Worm (Caenorhabditis elegans) whole organism, midembryonic: ENCODE measurements around the gene C13A10.1.

Experiments
- T22C8.4 ChIP-seq: fragments of 200-800 bp; sonication (Bioruptor generic); IDR thresholded peaks from 2 replicates; pipeline ENCODE4 v1.3.6; 2022; ENCODE audit warnings: missing genetic modification characterization, missing compliant biosample characterization
- cog-1 ChIP-seq: sonication (generic microtip); optimal IDR thresholded peaks from 2 replicates; lab custom pipeline; 2016; ENCODE audit warnings: missing genetic modification characterization, missing compliant biosample characterization
- flt-1 ChIP-seq: fragments of 200-800 bp; sonication (Bioruptor generic); IDR thresholded peaks from 2 replicates; pipeline ENCODE4 v1.3.6; 2022; ENCODE audit warnings: missing genetic modification characterization, missing compliant biosample characterization
- klf-2 ChIP-seq: fragments of 200-800 bp; sonication (Bioruptor generic); conservative IDR thresholded peaks from 2 replicates; pipeline ENCODE4 v1.3.6; 2022; ENCODE audit warnings: missing genetic modification reagents, missing genetic modification characterization, missing compliant biosample characterization
- med-1 ChIP-seq: sonication (generic microtip); optimal IDR thresholded peaks from 2 replicates; lab custom pipeline; 2017; ENCODE audit warnings: missing genetic modification characterization, mild to moderate bottlenecking, missing compliant biosample characterization, antibody characterized with exemption, missing genetic modification reagents; ENCODE audit not compliant: insufficient read depth
- ref-1 ChIP-seq: fragments of 200-800 bp; sonication (Bioruptor generic); conservative IDR thresholded peaks from 2 replicates; pipeline ENCODE4 v1.3.6; 2022; ENCODE audit warnings: missing genetic modification reagents, missing genetic modification characterization, missing compliant biosample characterization
- tab-1 ChIP-seq: fragments of 200-800 bp; sonication (Bioruptor generic); IDR thresholded peaks from 2 replicates; pipeline ENCODE4 v1.3.6; 2022; ENCODE audit warnings: missing genetic modification characterization, missing compliant biosample characterization
- ztf-23 ChIP-seq: fragments of 200-800 bp; sonication (Bioruptor generic); IDR thresholded peaks from 2 replicates; pipeline ENCODE4 v1.3.6; 2022; ENCODE audit warnings: missing genetic modification reagents, missing genetic modification characterization, missing compliant biosample characterization
- ztf-29 ChIP-seq: fragments of 200-800 bp; sonication (Bioruptor generic); IDR thresholded peaks from 2 replicates; pipeline ENCODE4 v1.3.6; 2022; ENCODE audit warnings: missing genetic modification reagents, missing genetic modification characterization, missing compliant biosample characterization

The C13A10.1 gene

DNA sequence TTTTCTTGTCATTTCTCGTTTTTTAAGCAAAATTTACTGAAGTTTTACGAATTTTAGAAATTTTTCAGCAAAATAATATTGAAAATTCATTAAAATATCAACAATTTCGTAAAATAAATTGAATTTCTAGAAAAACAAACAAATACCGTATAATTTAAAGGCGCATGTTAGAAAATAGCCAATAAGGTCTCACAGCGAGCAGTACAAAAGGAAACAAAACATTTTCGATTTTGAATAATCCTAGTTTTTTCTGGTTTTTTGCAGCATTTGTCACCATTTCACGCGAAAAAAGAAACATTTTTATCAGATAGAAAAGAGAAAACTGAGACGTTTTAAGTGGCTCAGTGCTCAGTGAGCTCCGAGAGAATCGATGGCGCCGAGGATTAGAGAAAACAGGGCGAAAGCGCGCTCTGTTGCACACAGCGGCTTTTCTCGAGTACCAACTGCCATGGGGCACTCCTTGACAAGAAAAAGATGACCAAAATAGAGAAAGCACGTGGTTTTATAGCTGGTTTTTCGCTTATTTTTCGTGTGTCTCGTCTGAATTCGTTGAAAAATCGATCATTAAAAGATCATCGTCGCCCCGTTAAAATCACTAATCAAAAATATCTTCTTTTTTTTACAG lies 45.4 kb downstream of the C13A10.1 start, which contains the start of the genes alh-6 and fcho-1:
Gene alh-6 (minus strand): TSS at position 242 of the 625 bp plus-strand sequence.
Gene fcho-1 (plus strand): TSS at position 624 of the 625 bp plus-strand sequence.
- TF ChIP-seq med-1 (GFP tag; lab: Kevin White, UChicago) (no peak), klf-2 (GFP tag; lab: Robert Waterston, UW) (no peak), ref-1 (GFP tag; lab: Robert Waterston, UW) (no peak), flt-1 (GFP tag; lab: Robert Waterston, UW) (no peak), ztf-29 (GFP tag; lab: Robert Waterston, UW) (no peak), T22C8.4 (no peak), cog-1 (tag; lab: Kevin White, UChicago) (no peak), ztf-23 (GFP tag; lab: Robert Waterston, UW) (no peak), tab-1 (GFP tag; lab: Robert Waterston, UW) (no peak)

ce11 chrII:1306550-1306949 lies 48.9 kb downstream of the C13A10.1 start:
- no peak for TF ChIP-seq cog-1 (tag; lab: Kevin White, UChicago)
- TF ChIP-seq med-1 (GFP tag; lab: Kevin White, UChicago), result no peak
- TF ChIP-seq klf-2 (GFP tag; lab: Robert Waterston, UW), result no peak
- TF ChIP-seq ztf-23 (GFP tag; lab: Robert Waterston, UW), result no peak
- TF ChIP-seq flt-1 (GFP tag; lab: Robert Waterston, UW), result no peak
- no peak for TF ChIP-seq tab-1 (GFP tag; lab: Robert Waterston, UW)
- TF ChIP-seq ref-1 (GFP tag; lab: Robert Waterston, UW), result no peak
- no peak for TF ChIP-seq T22C8.4
- TF ChIP-seq ztf-29 (GFP tag; lab: Robert Waterston, UW), result no peak

DNA sequence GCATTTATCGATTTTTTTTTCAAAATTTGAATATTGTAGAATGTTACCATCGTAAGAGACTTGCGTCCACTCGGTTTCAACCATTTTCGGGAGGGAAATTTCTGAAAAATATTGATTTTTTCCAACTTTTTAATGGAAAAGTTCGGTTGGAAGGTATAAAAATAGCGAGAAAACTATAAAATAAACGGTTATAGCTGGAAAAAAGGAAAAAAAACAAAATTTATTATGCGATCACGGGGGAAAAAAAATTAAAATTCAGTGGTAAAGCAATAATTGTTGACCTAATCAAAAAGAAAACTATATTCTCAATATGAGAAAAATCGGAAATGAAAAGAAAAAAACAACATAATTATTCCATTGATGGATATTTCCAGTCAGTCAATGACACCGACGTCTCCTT lies 49.4 kb downstream of the C13A10.1 start, which contains the start of gene emc-2:
Gene emc-2 (minus strand): TSS at position 101 of the 400 bp plus-strand sequence.
- TF ChIP-seq tab-1 (GFP tag; lab: Robert Waterston, UW), result no peak
- no peak for TF ChIP-seq ztf-29 (GFP tag; lab: Robert Waterston, UW)
- TF ChIP-seq med-1 (GFP tag; lab: Kevin White, UChicago), result no peak
- no peak for TF ChIP-seq flt-1 (GFP tag; lab: Robert Waterston, UW)
- no peak for TF ChIP-seq ref-1 (GFP tag; lab: Robert Waterston, UW)
- 0 out of 2 replicates have a peak, but pooled peaks have one; percentile 32 for TF ChIP-seq T22C8.4

ce11 chrII:1301554-1301953 lies 53.9 kb downstream of the C13A10.1 start, which contains the start of gene glb-31:
glb-31 (minus strand) TSS chrII:1301654.
- no peak for TF ChIP-seq T22C8.4
- TF ChIP-seq tab-1 (GFP tag; lab: Robert Waterston, UW), result no peak
- TF ChIP-seq ref-1 (GFP tag; lab: Robert Waterston, UW), result no peak
- TF ChIP-seq ztf-29 (GFP tag; lab: Robert Waterston, UW), result no peak
- no peak for TF ChIP-seq flt-1 (GFP tag; lab: Robert Waterston, UW)
- no peak for TF ChIP-seq klf-2 (GFP tag; lab: Robert Waterston, UW)
- TF ChIP-seq ztf-23 (GFP tag; lab: Robert Waterston, UW), result no peak
- no peak for TF ChIP-seq med-1 (GFP tag; lab: Kevin White, UChicago)
- no peak for TF ChIP-seq cog-1 (tag; lab: Kevin White, UChicago)
